Fruit fly (Drosophila melanogaster): ENCODE data around the gene RnpS1.

RnpS1 gene

dm6 chr3R:9563240-9563992 is 11.6 kb downstream of the RnpS1 start, which contains the start of the genes CG9393 and Vps45 (continued):
- peak; percentile 89; the same call in 3 of the 4 replicates for TF ChIP-seq chinmo (GFP tag; IDR thresholded peaks at IDR 0.05; ENCODE audit: partially characterized antibody)
- peak; percentile 91 for TF ChIP-seq CG14860 (GFP tag; IDR thresholded peaks at IDR 0.05; ENCODE audit: partially characterized antibody)
- TF ChIP-seq Taf1 (GFP tag; IDR thresholded peaks at IDR 0.05): no peak
- no peak for TF ChIP-seq Poxn (GFP tag; IDR thresholded peaks at IDR 0.05)
- TF ChIP-seq peb (GFP tag; IDR thresholded peaks at IDR 0.05): no peak
- no peak for TF ChIP-seq oc (tag; optimal IDR thresholded peaks at IDR 0.05)
- no peak for TF ChIP-seq schlank (tag; optimal IDR thresholded peaks at IDR 0.05)
- no peak for TF ChIP-seq otp (GFP tag; IDR thresholded peaks at IDR 0.05)
- no peak for TF ChIP-seq Blimp-1 (GFP tag; optimal IDR thresholded peaks at IDR 0.05)
- TF ChIP-seq mirr (GFP tag; optimal IDR thresholded peaks at IDR 0.05): peak; percentile 29
- peak in 1 of 2 experiments; percentile 78 for TF ChIP-seq tll (GFP tag; optimal IDR thresholded peaks at IDR 0.05)
- peak; percentile 33 for TF ChIP-seq CG18764 (GFP tag; optimal IDR thresholded peaks at IDR 0.05)
- no peak for TF ChIP-seq scrt (GFP tag; optimal IDR thresholded peaks at IDR 0.05)
- TF ChIP-seq gsb-n (tag; optimal IDR thresholded peaks at IDR 0.05): no peak
- TF ChIP-seq CG13624 (GFP tag; optimal IDR thresholded peaks at IDR 0.05): peak; percentile 62
- TF ChIP-seq CG18262 (tag; optimal IDR thresholded peaks at IDR 0.05): peak; percentile 53
- no peak for TF ChIP-seq CG12299 (tag; optimal IDR thresholded peaks at IDR 0.05)
- no peak for TF ChIP-seq zfh1 (GFP tag; IDR thresholded peaks at IDR 0.05)
- no peak for TF ChIP-seq Hand (GFP tag; optimal IDR thresholded peaks at IDR 0.05)
- peak; percentile 20 for TF ChIP-seq cato (GFP tag; optimal IDR thresholded peaks at IDR 0.05; ENCODE audit: borderline replicate concordance)
- peak; percentile 48 for TF ChIP-seq fd3F (GFP tag; optimal IDR thresholded peaks at IDR 0.05)
- TF ChIP-seq CG12219 (GFP tag; optimal IDR thresholded peaks at IDR 0.05): no peak
- no peak for TF ChIP-seq lov (optimal IDR thresholded peaks at IDR 0.05)
- no peak for TF ChIP-seq lov (GFP tag; IDR thresholded peaks at IDR 0.05)
- peak; percentile 25 for TF ChIP-seq tup (GFP tag; optimal IDR thresholded peaks at IDR 0.05)
- peak; percentile 64 for TF ChIP-seq Dad (GFP tag; optimal IDR thresholded peaks at IDR 0.05)
- no peak for TF ChIP-seq nau (GFP tag; optimal IDR thresholded peaks at IDR 0.05)
- TF ChIP-seq Elba2 (GFP tag; optimal IDR thresholded peaks at IDR 0.05): peak; percentile 13
- TF ChIP-seq Dip3 (GFP tag; optimal IDR thresholded peaks at IDR 0.05): peak; percentile 71
- TF ChIP-seq Sox102F (GFP tag; optimal IDR thresholded peaks at IDR 0.05): no peak
- peak; percentile 13 for TF ChIP-seq CG31388 (GFP tag; optimal IDR thresholded peaks at IDR 0.05)
- no peak for TF ChIP-seq CG32767 (GFP tag; IDR thresholded peaks at IDR 0.05)
- TF ChIP-seq CG6854 (GFP tag; optimal IDR thresholded peaks at IDR 0.05): no peak
- TF ChIP-seq stwl (tag; optimal IDR thresholded peaks at IDR 0.05): peak; percentile 53
- TF ChIP-seq onecut (GFP tag; IDR thresholded peaks at IDR 0.05): 0 out of 2 replicates have a peak, but pooled peaks have one; percentile 18
- TF ChIP-seq CG10431 (GFP tag; optimal IDR thresholded peaks at IDR 0.05): no peak
- peak; percentile 97 for TF ChIP-seq CG13287 (GFP tag; IDR thresholded peaks at IDR 0.05; ENCODE audit: partially characterized antibody)
- TF ChIP-seq CG32532 (GFP tag; IDR thresholded peaks at IDR 0.05): peak; percentile 47
- TF ChIP-seq CG1529 (GFP tag; optimal IDR thresholded peaks at IDR 0.05): no peak
- TF ChIP-seq CG2712 (tag; optimal IDR thresholded peaks at IDR 0.05): peak; percentile 67
- TF ChIP-seq kay (GFP tag; optimal IDR thresholded peaks at IDR 0.05): peak; percentile 20
- peak in 1 of 3 experiments; percentile 56 for TF ChIP-seq lola (GFP tag; optimal IDR thresholded peaks at IDR 0.05)
- peak; percentile 57 for TF ChIP-seq da (GFP tag; optimal IDR thresholded peaks at IDR 0.05)
- TF ChIP-seq Six4 (GFP tag; optimal IDR thresholded peaks at IDR 0.05): peak; percentile 31
- TF ChIP-seq stc (GFP tag; IDR thresholded peaks at IDR 0.05): 0 out of 2 replicates have a peak, but pooled peaks have one; percentile 49
